Fruit fly (Drosophila melanogaster): ENCODE measurements around the gene CG15468.

CG15468 gene

dm6 chrX:4961028-4961427 is at the start of gene CG15468:
CG15468 (minus strand) TSS chrX:4961128.
- TF ChIP-seq Mnt (GFP tag; optimal IDR thresholded peaks at IDR 0.05) = no peak
- no peak for TF ChIP-seq pad (GFP tag; optimal IDR thresholded peaks at IDR 0.05)
- TF ChIP-seq cnc (optimal IDR thresholded peaks at IDR 0.05) = no peak
- TF ChIP-seq CG33017 (tag; optimal IDR thresholded peaks at IDR 0.05) = no peak
- no peak for TF ChIP-seq CG12768 (GFP tag; optimal IDR thresholded peaks at IDR 0.05)

DNA sequence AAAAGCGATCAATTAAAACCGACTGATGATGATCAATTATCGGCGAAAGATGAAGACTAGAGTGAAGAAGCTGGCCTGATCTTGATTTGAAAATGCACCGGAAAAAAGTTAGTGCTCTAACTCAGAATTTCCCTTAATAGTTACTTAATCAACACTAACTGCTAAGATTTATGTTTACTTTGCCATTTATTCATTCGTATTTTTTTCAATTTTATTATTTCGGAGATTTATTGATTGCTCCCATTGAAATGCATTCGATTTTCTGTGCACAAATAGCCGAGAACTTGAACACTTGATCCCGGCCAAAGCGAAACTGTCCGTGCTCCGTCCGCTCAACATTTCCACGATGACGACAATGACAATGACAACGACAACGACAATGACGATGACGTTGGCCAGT is 49.2 kb upstream of the CG15468 start:
- TF ChIP-seq CG14711 (tag; optimal IDR thresholded peaks at IDR 0.05) (no peak), bab1 (GFP tag; optimal IDR thresholded peaks at IDR 0.05) (no peak), pad (GFP tag; optimal IDR thresholded peaks at IDR 0.05) (no peak), Clk (GFP tag; optimal IDR thresholded peaks at IDR 0.05) (no peak), cnc (optimal IDR thresholded peaks at IDR 0.05) (no peak), CG12768 (GFP tag; optimal IDR thresholded peaks at IDR 0.05) (no peak), kay (GFP tag; ENCODE audit: borderline replicate concordance) (no peak), CG7101 (tag; optimal IDR thresholded peaks at IDR 0.05) (no peak), CG33017 (tag; optimal IDR thresholded peaks at IDR 0.05) (no peak)

dm6 chrX:5002748-5003147 is 41.8 kb upstream of the CG15468 start:
- TF ChIP-seq Clk (GFP tag; optimal IDR thresholded peaks at IDR 0.05) (no peak), bab1 (GFP tag; optimal IDR thresholded peaks at IDR 0.05) (no peak), ovo (GFP tag; optimal IDR thresholded peaks at IDR 0.05) (no peak)

DNA sequence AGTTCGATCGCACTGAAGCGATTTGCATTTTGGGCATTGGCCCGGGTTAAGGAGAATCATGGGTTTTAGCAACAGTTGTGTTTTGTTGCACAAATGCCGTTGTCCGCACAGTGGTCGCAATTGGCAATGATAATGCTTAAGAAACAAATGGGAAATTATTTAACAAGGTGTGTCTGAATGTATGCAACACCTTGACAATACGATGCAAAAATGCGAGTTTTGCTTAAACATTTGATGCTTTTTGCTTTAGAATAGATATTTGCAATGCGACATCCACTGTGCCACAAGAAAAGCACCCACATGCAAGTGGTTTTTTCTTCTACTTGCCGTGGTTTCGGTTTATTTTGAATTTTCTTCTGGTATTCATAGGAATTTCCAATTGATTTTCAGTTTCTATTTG is 38.1 kb upstream of the CG15468 start:
- TF ChIP-seq CG1620 (GFP tag; optimal IDR thresholded peaks at IDR 0.05) (no peak), CG7045 (GFP tag; optimal IDR thresholded peaks at IDR 0.05) (no peak), CG12768 (GFP tag; optimal IDR thresholded peaks at IDR 0.05) (no peak), toe (GFP tag; optimal IDR thresholded peaks at IDR 0.05) (no peak), CG5204 (GFP tag; optimal IDR thresholded peaks at IDR 0.05) (no peak), kay (GFP tag; ENCODE audit: borderline replicate concordance) (no peak), bab1 (GFP tag; optimal IDR thresholded peaks at IDR 0.05) (no peak), Crg-1 (GFP tag; optimal IDR thresholded peaks at IDR 0.05) (no peak), Mnt (GFP tag; optimal IDR thresholded peaks at IDR 0.05) (no peak), CG14711 (tag; optimal IDR thresholded peaks at IDR 0.05) (no peak), CG11617 (GFP tag; optimal IDR thresholded peaks at IDR 0.05) (no peak), pad (GFP tag; optimal IDR thresholded peaks at IDR 0.05) (no peak)

dm6 chrX:4997141-4997540 is 36.2 kb upstream of the CG15468 start, which contains the start of gene CG12680:
CG12680 (plus strand) TSS chrX:4997441.
- TF ChIP-seq bab1 (GFP tag; optimal IDR thresholded peaks at IDR 0.05) (no peak), Hr96 (GFP tag; optimal IDR thresholded peaks at IDR 0.05) (no peak), tj (GFP tag; optimal IDR thresholded peaks at IDR 0.05) (no peak), Mnt (GFP tag; optimal IDR thresholded peaks at IDR 0.05) (no peak), CG7045 (GFP tag; optimal IDR thresholded peaks at IDR 0.05) (no peak), CG7101 (tag; optimal IDR thresholded peaks at IDR 0.05) (no peak), Clk (GFP tag; optimal IDR thresholded peaks at IDR 0.05) (no peak), cic (GFP tag; optimal IDR thresholded peaks at IDR 0.05) (no peak), CG1620 (GFP tag; optimal IDR thresholded peaks at IDR 0.05) (no peak), cnc (optimal IDR thresholded peaks at IDR 0.05) (no peak), CG12768 (GFP tag; optimal IDR thresholded peaks at IDR 0.05) (no peak), ovo (GFP tag; optimal IDR thresholded peaks at IDR 0.05) (no peak), Crg-1 (GFP tag; optimal IDR thresholded peaks at IDR 0.05) (no peak), CG11617 (GFP tag; optimal IDR thresholded peaks at IDR 0.05) (no peak), CG5204 (GFP tag; optimal IDR thresholded peaks at IDR 0.05) (no peak)

DNA sequence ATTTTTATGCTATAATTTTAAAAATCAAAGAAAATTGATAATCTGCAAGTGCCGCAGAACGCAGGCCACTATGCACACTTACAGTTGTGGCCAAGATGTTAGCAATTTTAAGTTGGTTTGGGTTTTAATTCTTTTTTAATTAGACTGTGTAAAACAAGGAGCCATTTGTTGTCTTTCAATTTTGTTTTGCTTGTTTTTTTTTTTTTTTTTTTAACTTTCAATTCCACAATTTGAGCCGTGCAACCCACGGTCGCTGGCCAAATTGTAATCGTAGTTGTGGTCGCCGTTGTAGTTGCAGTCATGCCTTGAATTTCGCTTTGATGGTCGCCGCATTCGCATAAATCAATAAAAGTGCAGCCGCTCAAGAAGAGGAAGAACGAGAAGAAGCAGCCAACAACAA is 24.4 kb upstream of the CG15468 start:
- TF ChIP-seq CG1620 (GFP tag; optimal IDR thresholded peaks at IDR 0.05) (no peak), CG7101 (tag; optimal IDR thresholded peaks at IDR 0.05) (no peak)

dm6 chrX:4983218-4983617 is 22.3 kb upstream of the CG15468 start:
- no peak for TF ChIP-seq Mnt (GFP tag; optimal IDR thresholded peaks at IDR 0.05)
- no peak for TF ChIP-seq tj (GFP tag; optimal IDR thresholded peaks at IDR 0.05)
- no peak for TF ChIP-seq pad (GFP tag; optimal IDR thresholded peaks at IDR 0.05)
- no peak for TF ChIP-seq CG7101 (tag; optimal IDR thresholded peaks at IDR 0.05)
- no peak for TF ChIP-seq CG12768 (GFP tag; optimal IDR thresholded peaks at IDR 0.05)
- no peak for TF ChIP-seq bab1 (GFP tag; optimal IDR thresholded peaks at IDR 0.05)
- no peak for TF ChIP-seq toe (GFP tag; optimal IDR thresholded peaks at IDR 0.05)
- no peak for TF ChIP-seq ovo (GFP tag; optimal IDR thresholded peaks at IDR 0.05)

DNA sequence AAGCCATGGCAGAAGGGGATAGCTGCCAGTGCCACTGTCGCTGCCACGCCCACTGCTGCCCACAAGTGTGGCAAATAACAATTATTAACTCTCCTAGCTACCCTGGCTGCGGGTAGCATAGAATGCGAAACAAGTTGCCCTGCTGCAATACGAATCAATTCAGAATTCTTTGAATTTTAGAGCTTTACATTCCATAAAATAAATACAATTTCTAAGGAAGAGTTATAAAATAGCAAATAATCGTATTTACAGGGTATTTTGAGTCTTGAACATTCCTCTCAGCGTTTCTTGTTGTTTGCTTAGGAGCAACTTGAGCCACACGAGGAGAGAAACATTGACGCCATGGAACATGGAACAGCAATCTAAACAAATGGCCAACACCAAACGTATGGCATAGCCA is 21.5 kb upstream of the CG15468 start:
- TF ChIP-seq Hr96 (GFP tag; optimal IDR thresholded peaks at IDR 0.05) = no peak
- TF ChIP-seq CG7045 (GFP tag; optimal IDR thresholded peaks at IDR 0.05) = no peak
- no peak for TF ChIP-seq cic (GFP tag; optimal IDR thresholded peaks at IDR 0.05)
- TF ChIP-seq CG12768 (GFP tag; optimal IDR thresholded peaks at IDR 0.05) = no peak
- no peak for TF ChIP-seq Clk (GFP tag; optimal IDR thresholded peaks at IDR 0.05)
- TF ChIP-seq kay (GFP tag; ENCODE audit: borderline replicate concordance) = no peak
- no peak for TF ChIP-seq CG7101 (tag; optimal IDR thresholded peaks at IDR 0.05)
- TF ChIP-seq CG1620 (GFP tag; optimal IDR thresholded peaks at IDR 0.05) = no peak
- no peak for TF ChIP-seq tj (GFP tag; optimal IDR thresholded peaks at IDR 0.05)
- no peak for TF ChIP-seq Crg-1 (GFP tag; optimal IDR thresholded peaks at IDR 0.05)
- TF ChIP-seq cnc (optimal IDR thresholded peaks at IDR 0.05) = no peak
- TF ChIP-seq CG11617 (GFP tag; optimal IDR thresholded peaks at IDR 0.05) = no peak
- TF ChIP-seq bab1 (GFP tag; optimal IDR thresholded peaks at IDR 0.05) = no peak
- no peak for TF ChIP-seq Mnt (GFP tag; optimal IDR thresholded peaks at IDR 0.05)
- TF ChIP-seq CG5204 (GFP tag; optimal IDR thresholded peaks at IDR 0.05) = no peak
- no peak for TF ChIP-seq ovo (GFP tag; optimal IDR thresholded peaks at IDR 0.05)
- TF ChIP-seq pad (GFP tag; optimal IDR thresholded peaks at IDR 0.05) = no peak
- TF ChIP-seq CG33017 (tag; optimal IDR thresholded peaks at IDR 0.05) = no peak
- no peak for TF ChIP-seq toe (GFP tag; optimal IDR thresholded peaks at IDR 0.05)
- TF ChIP-seq CG14711 (tag; optimal IDR thresholded peaks at IDR 0.05) = no peak
